3 worm cellular contexts compared by ENCODE assay signal in the genomic region with DNA sequence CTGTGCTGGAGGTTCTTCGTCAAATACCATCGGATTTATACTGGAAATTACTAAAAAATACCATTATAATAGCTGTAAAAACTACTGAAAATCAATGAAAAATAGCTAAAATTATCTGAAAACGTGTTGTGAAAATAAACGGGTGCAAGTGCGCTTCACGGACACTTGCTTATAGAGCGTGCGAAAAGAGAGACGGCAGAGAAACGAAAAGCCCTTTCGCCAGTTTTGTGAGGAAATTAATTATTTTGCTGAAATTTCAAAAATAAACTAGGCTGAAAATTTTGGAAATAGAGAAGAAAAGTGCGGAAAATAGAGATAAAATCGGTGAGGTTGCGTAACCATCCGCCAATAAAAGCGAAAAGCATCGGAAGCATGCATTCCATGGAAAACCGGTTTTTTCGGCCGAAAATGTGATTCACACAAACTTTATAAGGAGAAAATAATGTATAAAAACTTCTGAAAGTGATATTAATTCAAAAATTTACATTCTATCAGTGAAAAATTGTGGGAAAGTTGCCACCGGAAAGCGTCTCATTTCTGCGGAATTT.
A peak's percentile ranks its signal among the peaks of the same experiment; 100 is the strongest.
TF ChIP-seq lines count a peak whose summit lies in the region.

A gene (minus strand): TSS at position 57 of the 548 bp plus-strand sequence.

TF ChIP-seq in whole organism, L1 larva, 84 proteins besides CTCF, POLR2A, EP300 and RAD21 (continued from another document):
- TF ChIP-seq mep-1 (tag; optimal IDR thresholded peaks at IDR 0.05; lab: Kevin White, UChicago) (peak; percentile 51), efl-1 (optimal IDR thresholded peaks at IDR 0.05; lab: Kevin White, UChicago) (peak; percentile 35 to 46), efl-1 (GFP tag; optimal IDR thresholded peaks at IDR 0.05 in 1 of 2; lab: Kevin White, UChicago) (peak; percentile 31 to 89), nhr-71 (tag; optimal IDR thresholded peaks at IDR 0.05; lab: Kevin White, UChicago) (peak; percentile 35), nhr-47 (tag; optimal IDR thresholded peaks at IDR 0.05; lab: Kevin White, UChicago) (peak; percentile 10), rnt-1 (tag; optimal IDR thresholded peaks at IDR 0.05; lab: Kevin White, UChicago) (no peak), lin-35 (GFP tag; optimal IDR thresholded peaks at IDR 0.05; lab: Kevin White, UChicago) (peak; percentile 19 to 50), grh-1 (GFP tag; IDR thresholded peaks at IDR 0.05; lab: Robert Waterston, UW) (peak; percentile 62), lin-14 (GFP tag; optimal IDR thresholded peaks at IDR 0.05; lab: Kevin White, UChicago) (peak; percentile 47), skn-1 (tag; optimal IDR thresholded peaks at IDR 0.05; lab: Kevin White, UChicago) (peak; percentile 37), hlh-17 (GFP tag; optimal IDR thresholded peaks at IDR 0.05; lab: Kevin White, UChicago; ENCODE audit: borderline replicate concordance) (no peak), fos-1 (tag; optimal IDR thresholded peaks at IDR 0.05; lab: Kevin White, UChicago) (no peak), snu-23 (GFP tag; optimal IDR thresholded peaks at IDR 0.05; lab: Kevin White, UChicago) (peak; percentile 47)

TF ChIP-seq in whole organism, L2 larva, 48 proteins besides CTCF, POLR2A, EP300 and RAD21 (continued from another document):
- no peak for TF ChIP-seq mab-5 (tag; optimal IDR thresholded peaks at IDR 0.05; lab: Kevin White, UChicago)
- TF ChIP-seq mdl-1 (tag; optimal IDR thresholded peaks at IDR 0.05; lab: Kevin White, UChicago), result no peak
- TF ChIP-seq sem-4 (tag; optimal IDR thresholded peaks at IDR 0.05; lab: Kevin White, UChicago), result no peak
- no peak for TF ChIP-seq nhr-23 (tag; optimal IDR thresholded peaks at IDR 0.05; lab: Kevin White, UChicago)
- TF ChIP-seq ZK546.5 (tag; optimal IDR thresholded peaks at IDR 0.05; lab: Kevin White, UChicago), result no peak
- no peak for TF ChIP-seq sma-9 (GFP tag; optimal IDR thresholded peaks at IDR 0.05; lab: Kevin White, UChicago)
- no peak for TF ChIP-seq sma-9 (tag; optimal IDR thresholded peaks at IDR 0.05; lab: Kevin White, UChicago)
- TF ChIP-seq Y55F3AM.14 (GFP tag; optimal IDR thresholded peaks at IDR 0.05; lab: Kevin White, UChicago), result no peak
- TF ChIP-seq C34F6.9 (tag; optimal IDR thresholded peaks at IDR 0.05; lab: Kevin White, UChicago), result peak; percentile 46
- no peak for TF ChIP-seq aly-2 (tag; optimal IDR thresholded peaks at IDR 0.05; lab: Kevin White, UChicago)
- TF ChIP-seq R02D3.7 (tag; optimal IDR thresholded peaks at IDR 0.05; lab: Kevin White, UChicago), result no peak
- TF ChIP-seq unc-39 (tag; optimal IDR thresholded peaks at IDR 0.05; lab: Kevin White, UChicago), result no peak
- no peak for TF ChIP-seq nhr-11 (tag; optimal IDR thresholded peaks at IDR 0.05; lab: Kevin White, UChicago)
- no peak for TF ChIP-seq sma-3 (GFP tag; optimal IDR thresholded peaks at IDR 0.05; lab: Kevin White, UChicago)
- no peak for TF ChIP-seq ceh-82 (tag; optimal IDR thresholded peaks at IDR 0.05; lab: Kevin White, UChicago)
- no peak for TF ChIP-seq blmp-1 (tag; optimal IDR thresholded peaks at IDR 0.05; lab: Kevin White, UChicago; ENCODE audit: insufficient read depth)
- no peak for TF ChIP-seq F13H6.1 (tag; optimal IDR thresholded peaks at IDR 0.05; lab: Kevin White, UChicago)
- TF ChIP-seq nhr-10 (tag; optimal IDR thresholded peaks at IDR 0.05; lab: Kevin White, UChicago), result no peak
- no peak for TF ChIP-seq nhr-6 (tag; optimal IDR thresholded peaks at IDR 0.05; lab: Kevin White, UChicago)
- TF ChIP-seq ztf-4 (tag; optimal IDR thresholded peaks at IDR 0.05; lab: Kevin White, UChicago), result no peak
- TF ChIP-seq nhr-12 (tag; optimal IDR thresholded peaks at IDR 0.05; lab: Kevin White, UChicago), result no peak
- TF ChIP-seq unc-55 (GFP tag; optimal IDR thresholded peaks at IDR 0.05; lab: Kevin White, UChicago), result peak; percentile 54

TF ChIP-seq in whole organism, L4 larva, 104 proteins besides CTCF, POLR2A, EP300 and RAD21 (continued from another document):
- TF ChIP-seq zag-1 (tag; optimal IDR thresholded peaks at IDR 0.05; lab: Kevin White, UChicago) (no peak), mes-2 (tag; optimal IDR thresholded peaks at IDR 0.05; lab: Kevin White, UChicago; ENCODE audit: poor library complexity, severe bottlenecking) (peak; percentile 21), ceh-20 (GFP tag; IDR thresholded peaks at IDR 0.05; lab: Robert Waterston, UW) (no peak), unc-130 (GFP tag; optimal IDR thresholded peaks at IDR 0.05; lab: Kevin White, UChicago) (no peak), duxl-1 (tag; optimal IDR thresholded peaks at IDR 0.05; lab: Kevin White, UChicago; ENCODE audit: poor library complexity) (no peak), dmd-6 (GFP tag; IDR thresholded peaks at IDR 0.05; lab: Robert Waterston, UW) (no peak), pqm-1 (tag; optimal IDR thresholded peaks at IDR 0.05; lab: Kevin White, UChicago) (no peak), fkh-10 (GFP tag; optimal IDR thresholded peaks at IDR 0.05; lab: Kevin White, UChicago) (no peak), egl-27 (tag; optimal IDR thresholded peaks at IDR 0.05; lab: Kevin White, UChicago) (no peak), saeg-2 (GFP tag; IDR thresholded peaks at IDR 0.05; lab: Robert Waterston, UW) (no peak)
